Fruit fly (Drosophila melanogaster): Measurements from ENCODE around the gene CG32264.

CG32264 gene

DNA sequence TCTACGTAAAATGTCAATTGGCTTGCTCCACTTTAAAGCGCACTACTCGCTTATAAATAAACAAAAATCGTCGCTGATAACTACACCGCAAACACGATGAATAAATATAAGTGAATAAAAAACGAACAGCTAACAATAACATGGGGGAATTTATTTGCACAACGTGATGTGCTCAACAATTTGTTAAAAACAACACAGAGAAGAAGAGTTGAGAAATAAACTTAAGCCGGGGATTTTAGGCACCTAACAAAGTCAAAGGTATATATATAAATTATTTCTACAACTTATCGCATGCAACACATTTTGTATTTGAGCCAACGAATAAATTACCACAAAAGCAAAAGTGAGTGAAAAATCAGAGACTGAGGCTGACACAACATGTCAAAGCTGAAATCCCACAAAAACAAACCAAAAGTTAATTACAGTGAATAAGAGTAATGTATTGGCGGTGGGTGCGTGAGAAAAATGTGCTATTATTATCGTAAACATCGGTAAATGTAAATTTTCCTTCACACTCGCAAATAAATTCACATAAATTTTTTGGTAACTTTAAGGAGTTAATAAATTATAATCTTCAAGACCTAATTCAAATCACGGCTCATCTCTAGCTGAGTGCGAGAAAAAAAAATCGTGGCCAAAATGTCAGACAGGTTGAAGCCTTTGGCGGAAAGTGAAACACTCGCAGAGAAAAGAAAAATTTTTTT, 33.8 kb downstream of the CG32264 start:
- TF ChIP-seq CG17801 (GFP tag; optimal IDR thresholded peaks at IDR 0.05; ENCODE audit: partially characterized antibody): peak; percentile 7

DNA sequence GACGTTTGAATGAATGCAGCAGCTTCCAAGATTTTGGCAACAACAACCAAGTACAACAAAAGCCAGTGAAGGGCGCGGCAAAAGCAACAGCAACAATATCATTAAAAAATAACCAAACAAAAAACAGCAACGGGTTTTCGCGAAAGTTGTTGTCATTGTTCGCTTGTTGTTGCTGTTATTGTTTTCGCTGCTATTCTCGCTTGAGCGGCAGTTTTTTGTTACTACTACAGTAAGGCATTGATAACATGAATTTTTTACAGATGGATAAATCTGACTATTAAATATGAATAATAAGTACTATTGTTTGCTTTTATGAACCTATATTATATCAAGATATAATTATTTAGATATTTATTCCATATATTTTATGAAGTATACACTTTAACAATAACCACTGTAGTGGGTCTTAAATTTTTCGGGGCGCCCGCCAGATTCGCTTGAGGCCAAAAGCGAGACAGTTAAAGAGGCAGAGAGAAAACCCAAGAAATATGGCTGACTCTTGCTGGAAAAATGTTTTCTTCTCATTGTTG, 34.8 kb downstream of the CG32264 start:
- TF ChIP-seq CG17801 (GFP tag; optimal IDR thresholded peaks at IDR 0.05; ENCODE audit: partially characterized antibody): peak; percentile 87

DNA sequence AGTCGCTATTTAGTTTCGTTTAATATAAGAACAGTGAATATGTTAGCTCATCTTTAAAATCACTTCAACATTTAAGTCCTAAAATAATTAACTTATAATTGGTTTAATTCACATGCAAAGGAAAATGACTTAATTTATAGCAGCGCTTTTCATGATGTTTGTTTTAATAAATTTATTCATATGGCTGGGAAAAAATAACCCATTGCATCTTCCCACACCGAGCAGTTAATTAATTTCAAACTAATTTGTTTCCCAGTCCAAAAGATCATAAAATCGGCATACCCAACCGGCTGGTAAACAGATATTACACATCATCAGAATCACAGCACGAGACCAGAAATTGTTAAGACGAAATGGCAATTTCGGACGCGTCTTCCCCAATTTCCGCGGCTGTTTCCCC, 35.4 kb downstream of the CG32264 start:
- TF ChIP-seq CG17801 (GFP tag; optimal IDR thresholded peaks at IDR 0.05; ENCODE audit: partially characterized antibody): no peak

DNA sequence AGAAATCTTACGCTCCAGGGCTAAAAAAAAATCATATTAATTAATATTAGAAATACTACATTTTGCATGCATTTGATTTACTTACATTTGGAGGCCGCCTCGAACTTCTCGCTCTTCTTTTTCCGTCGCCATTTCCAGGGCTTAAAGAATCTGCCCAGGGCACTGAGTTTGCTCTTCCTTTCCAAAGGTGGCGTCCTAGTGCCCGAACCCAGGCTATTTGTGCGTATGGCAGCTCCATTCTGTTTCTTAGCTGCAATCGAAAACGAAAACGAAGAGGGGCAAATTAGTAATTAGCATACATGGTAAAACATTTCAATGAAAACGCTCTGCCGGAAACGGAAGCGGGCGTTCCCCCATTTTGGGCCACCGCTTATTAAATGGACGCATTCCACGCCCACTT, 37.1 kb downstream of the CG32264 start:
- TF ChIP-seq CG17801 (GFP tag; optimal IDR thresholded peaks at IDR 0.05; ENCODE audit: partially characterized antibody): no peak

DNA sequence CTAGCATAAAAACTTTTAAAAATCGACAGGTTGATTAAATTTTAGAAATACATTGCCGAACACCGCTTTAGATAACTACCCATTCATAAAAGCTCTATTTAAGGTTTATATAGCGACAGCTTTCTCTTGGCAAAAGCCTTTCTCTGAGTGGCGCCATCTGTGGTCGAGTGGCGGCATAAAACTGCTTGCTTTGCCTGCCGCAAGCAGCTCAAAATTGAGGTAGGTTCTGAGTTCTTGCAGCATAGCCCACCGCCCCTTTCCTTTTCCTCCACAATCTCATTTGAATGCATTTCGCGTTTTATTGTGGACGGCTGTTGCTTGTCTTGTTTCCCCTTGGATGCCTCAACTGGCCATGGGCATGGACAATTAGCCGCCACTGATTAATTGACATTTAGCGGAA, 38.4 kb downstream of the CG32264 start:
- no peak for TF ChIP-seq CG17801 (GFP tag; optimal IDR thresholded peaks at IDR 0.05; ENCODE audit: partially characterized antibody)

- no peak for TF ChIP-seq CG17801 (GFP tag; optimal IDR thresholded peaks at IDR 0.05; ENCODE audit: partially characterized antibody)
Observed at dm6 chr3L:3766704-3767103, 39.6 kb downstream of the CG32264 start.

DNA sequence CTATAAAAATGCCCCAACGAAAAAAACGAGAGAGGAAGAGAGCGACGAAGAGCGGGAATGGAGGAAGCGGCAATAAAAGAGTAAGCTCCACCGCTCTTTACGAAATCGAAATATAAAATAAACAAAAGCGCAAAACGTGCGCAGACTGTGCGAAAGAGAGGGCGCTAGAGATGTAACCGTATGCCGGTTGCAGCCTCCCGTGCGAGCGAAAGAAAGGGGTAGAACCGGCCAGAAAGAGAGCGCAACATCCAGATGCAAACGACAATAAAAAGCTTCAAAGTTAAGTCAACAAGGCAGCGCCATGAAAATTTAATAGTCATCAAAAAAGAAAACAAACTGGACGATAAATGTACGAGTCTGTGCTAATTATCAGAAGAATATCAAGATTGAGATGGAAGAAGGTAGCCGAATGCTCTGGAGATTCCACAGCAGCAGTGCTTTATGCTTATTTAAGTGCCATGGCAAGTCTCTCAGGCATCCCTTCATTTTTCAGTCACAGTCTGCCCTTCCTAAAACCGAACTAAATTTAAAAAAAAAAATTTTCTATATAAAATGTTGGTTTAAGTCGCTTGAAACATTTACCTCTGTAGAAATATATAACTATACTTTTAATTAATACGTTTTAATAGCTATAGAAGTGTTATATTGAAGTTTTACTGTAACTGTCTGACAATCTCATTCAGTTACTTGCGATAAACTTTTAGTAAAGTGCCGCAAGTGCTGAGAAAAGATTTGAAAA, 40.3 kb downstream of the CG32264 start:
- TF ChIP-seq CG17801 (GFP tag; optimal IDR thresholded peaks at IDR 0.05; ENCODE audit: partially characterized antibody): no peak

- TF ChIP-seq CG17801 (GFP tag; optimal IDR thresholded peaks at IDR 0.05; ENCODE audit: partially characterized antibody): no peak
Observed at dm6 chr3L:3764338-3764737, 41.9 kb downstream of the CG32264 start.

dm6 chr3L:3763335-3763734, 42.9 kb downstream of the CG32264 start:
- TF ChIP-seq CG17801 (GFP tag; optimal IDR thresholded peaks at IDR 0.05; ENCODE audit: partially characterized antibody): no peak

dm6 chr3L:3760395-3760997, 45.8 kb downstream of the CG32264 start:
- no peak for TF ChIP-seq CG17801 (GFP tag; optimal IDR thresholded peaks at IDR 0.05; ENCODE audit: partially characterized antibody)

DNA sequence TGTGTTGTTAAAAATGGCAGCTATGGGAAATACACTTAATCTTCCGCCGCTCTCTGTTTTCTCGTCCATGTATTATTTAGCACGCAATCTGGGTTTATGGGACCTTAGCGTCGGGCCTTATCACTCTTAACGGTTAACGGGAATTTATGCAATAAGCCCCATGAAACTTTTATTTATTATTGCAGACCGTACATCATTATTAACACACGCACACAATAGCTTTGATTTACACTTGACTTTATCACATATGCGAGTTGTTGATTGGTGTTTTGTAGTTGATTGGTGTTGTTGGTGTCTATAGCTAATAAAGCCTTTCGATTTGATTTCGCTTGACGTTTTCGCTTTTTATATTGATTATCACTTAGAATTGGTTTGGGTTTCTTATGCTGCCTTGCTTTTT, 47.7 kb downstream of the CG32264 start:
- no peak for TF ChIP-seq CG17801 (GFP tag; optimal IDR thresholded peaks at IDR 0.05; ENCODE audit: partially characterized antibody)

DNA sequence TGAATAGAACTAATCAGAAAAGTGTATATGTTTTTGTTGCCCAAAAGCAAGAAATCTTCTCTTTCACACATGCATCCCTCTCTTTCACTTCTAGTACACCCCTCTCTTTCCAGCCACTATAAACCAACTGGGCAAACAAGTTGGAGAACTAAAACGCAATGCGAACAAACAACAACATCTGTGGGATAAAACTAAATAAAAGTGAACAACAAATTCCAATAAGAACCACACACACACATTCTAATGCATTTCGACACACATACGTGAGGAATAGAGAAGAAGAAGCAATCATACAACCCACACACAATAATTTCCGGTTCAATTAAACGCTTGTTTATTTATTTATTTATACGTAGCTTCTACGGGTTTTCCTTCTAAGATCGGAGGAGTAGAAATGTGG, 50.5 kb downstream of the CG32264 start:
- no peak for TF ChIP-seq CG17801 (GFP tag; optimal IDR thresholded peaks at IDR 0.05; ENCODE audit: partially characterized antibody)

dm6 chr3L:3755101-3755500, 51.2 kb downstream of the CG32264 start, which contains the start of gene ppk27:
Gene ppk27, minus strand, starts transcription at chr3L:3755201.
- no peak for TF ChIP-seq CG17801 (GFP tag; optimal IDR thresholded peaks at IDR 0.05; ENCODE audit: partially characterized antibody)

- TF ChIP-seq CG17801 (GFP tag; optimal IDR thresholded peaks at IDR 0.05; ENCODE audit: partially characterized antibody): no peak
Observed at dm6 chr3L:3753636-3754035, 52.6 kb downstream of the CG32264 start.

DNA sequence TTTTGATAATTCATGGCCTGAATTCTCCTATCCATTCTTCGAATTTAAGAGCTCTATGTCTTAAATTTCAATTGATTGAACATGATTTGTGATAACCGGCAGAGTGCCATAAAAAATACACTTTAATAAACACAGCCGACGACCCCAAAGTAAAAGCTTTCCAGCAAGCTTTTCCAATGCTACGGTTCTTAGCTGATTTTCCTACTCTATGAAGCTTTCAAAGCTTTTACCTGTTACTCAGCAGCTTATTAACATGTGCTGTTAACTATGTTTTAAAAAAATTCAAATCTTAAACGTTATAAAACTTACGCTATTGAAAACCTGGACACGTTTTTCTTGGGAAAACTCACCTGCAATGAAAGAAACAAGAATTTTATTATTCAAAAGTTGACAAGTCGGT, 53.5 kb downstream of the CG32264 start:
- TF ChIP-seq CG17801 (GFP tag; optimal IDR thresholded peaks at IDR 0.05; ENCODE audit: partially characterized antibody): no peak

dm6 chr3L:3747276-3747675, 59.0 kb downstream of the CG32264 start:
- no peak for TF ChIP-seq CG17801 (GFP tag; optimal IDR thresholded peaks at IDR 0.05; ENCODE audit: partially characterized antibody)

Measured in ovary, adult (tissue).